Fruit fly (Drosophila melanogaster): ENCODE measurements around the gene CG3527.
A peak's percentile ranks its signal among the peaks of the same experiment; 100 is the strongest.

CG3527 gene

dm6 chrX:4540430-4540932 lies 11.3 kb upstream of the CG3527 start, which contains the start of the genes rb and CHOp24 (continued):
- TF ChIP-seq pum (GFP tag; optimal IDR thresholded peaks at IDR 0.05) (peak; percentile 32), Aef1 (GFP tag; IDR thresholded peaks at IDR 0.05) (no peak), fd102C (GFP tag; optimal IDR thresholded peaks at IDR 0.05) (no peak), Ets97D (GFP tag; optimal IDR thresholded peaks at IDR 0.05) (peak; percentile 41), CG13123 (GFP tag; optimal IDR thresholded peaks at IDR 0.05) (no peak), CG30403 (GFP tag; optimal IDR thresholded peaks at IDR 0.05) (peak; percentile 14), CG1529 (GFP tag; optimal IDR thresholded peaks at IDR 0.05) (no peak)

- TF ChIP-seq CG31365 (tag; optimal IDR thresholded peaks at IDR 0.05) (no peak), Trl (optimal IDR thresholded peaks at IDR 0.05) (no peak), Trl (GFP tag; optimal IDR thresholded peaks at IDR 0.05) (no peak), sens (GFP tag) (peak; percentile 70), ssp (GFP tag; IDR thresholded peaks at IDR 0.05) (peak; percentile 50; the same call in 1 of the 2 replicates), Med (GFP tag) (peak; percentile 34), gcm (GFP tag; optimal IDR thresholded peaks at IDR 0.05) (no peak), stwl (tag; optimal IDR thresholded peaks at IDR 0.05) (peak; percentile 65), CG10267 (tag; optimal IDR thresholded peaks at IDR 0.05) (peak; percentile 57)
These were observed 9.4 kb upstream of the CG3527 start, which contains the start of gene CG3568 for dm6 chrX:4542353-4542752. Gene CG3568 (plus strand): TSS chrX:4542630.

- TF ChIP-seq CG10979 (tag; optimal IDR thresholded peaks at IDR 0.05): no peak
- TF ChIP-seq tll (GFP tag; optimal IDR thresholded peaks at IDR 0.05): peak in 1 of 2 experiments; percentile 8
- TF ChIP-seq Myb (GFP tag; optimal IDR thresholded peaks at IDR 0.05): peak; percentile 58
- peak; percentile 9 for TF ChIP-seq CG10267 (tag; optimal IDR thresholded peaks at IDR 0.05)
- no peak for TF ChIP-seq slou (GFP tag; optimal IDR thresholded peaks at IDR 0.05)
- no peak for TF ChIP-seq CG10274 (GFP tag; optimal IDR thresholded peaks at IDR 0.05)
- TF ChIP-seq MBD-R2 (GFP tag; IDR thresholded peaks at IDR 0.05): peak; percentile 57
- TF ChIP-seq stwl (tag; optimal IDR thresholded peaks at IDR 0.05): peak; percentile 45
- peak; percentile 77 for TF ChIP-seq CG9797 (GFP tag; optimal IDR thresholded peaks at IDR 0.05)
- peak; percentile 32 for TF ChIP-seq CTCF (GFP tag; optimal IDR thresholded peaks at IDR 0.05)
- TF ChIP-seq MESR4 (GFP tag; optimal IDR thresholded peaks at IDR 0.05): peak; percentile 65
- TF ChIP-seq Pdp1 (GFP tag; optimal IDR thresholded peaks at IDR 0.05): peak in 1 of 2 experiments; percentile 53
- TF ChIP-seq trem (tag; optimal IDR thresholded peaks at IDR 0.05): peak; percentile 28
- no peak for TF ChIP-seq nmo (GFP tag; optimal IDR thresholded peaks at IDR 0.05)
- TF ChIP-seq Sry-δ (GFP tag; optimal IDR thresholded peaks at IDR 0.05): peak; percentile 8
- TF ChIP-seq rib (GFP tag; IDR thresholded peaks at IDR 0.05): no peak
- TF ChIP-seq Ssrp (tag; optimal IDR thresholded peaks at IDR 0.05): no peak
- TF ChIP-seq CG13287 (GFP tag; IDR thresholded peaks at IDR 0.05; ENCODE audit: partially characterized antibody): peak; percentile 14; the same call in 1 of the 2 replicates
- TF ChIP-seq pzg (GFP tag; optimal IDR thresholded peaks at IDR 0.05): peak; percentile 48
- no peak for TF ChIP-seq repo (GFP tag; optimal IDR thresholded peaks at IDR 0.05)
- TF ChIP-seq Sin3A (optimal IDR thresholded peaks at IDR 0.05): peak; percentile 52
- TF ChIP-seq CG7786 (GFP tag; optimal IDR thresholded peaks at IDR 0.05): no peak
- peak; percentile 52 for TF ChIP-seq CG4617 (GFP tag; optimal IDR thresholded peaks at IDR 0.05; ENCODE audit: borderline replicate concordance)
- peak; percentile 50 for TF ChIP-seq Dp (GFP tag; optimal IDR thresholded peaks at IDR 0.05)
- no peak for TF ChIP-seq CG3726 (GFP tag; IDR thresholded peaks at IDR 0.05)
- TF ChIP-seq gt (GFP tag; IDR thresholded peaks at IDR 0.05): no peak
- peak; percentile 66 for TF ChIP-seq E2f2 (GFP tag; IDR thresholded peaks at IDR 0.05)
- no peak for TF ChIP-seq GATAe (GFP tag; conservative IDR thresholded peaks at IDR 0.05)
- peak; percentile 9 for TF ChIP-seq CG14710 (tag; optimal IDR thresholded peaks at IDR 0.05)
- peak; percentile 21 for TF ChIP-seq BEAF-32 (GFP tag; optimal IDR thresholded peaks at IDR 0.05)
- no peak for TF ChIP-seq fru (optimal IDR thresholded peaks at IDR 0.05)
- TF ChIP-seq gfzf (GFP tag; optimal IDR thresholded peaks at IDR 0.05): peak; percentile 88
- no peak for TF ChIP-seq CG10147 (GFP tag; optimal IDR thresholded peaks at IDR 0.05)
- no peak for TF ChIP-seq btn (GFP tag; optimal IDR thresholded peaks at IDR 0.05)
These were observed 3.1 kb upstream of the CG3527 start, which contains the start of the genes Usf and CG15912 for dm6 chrX:4548611-4549120. Gene Usf (minus strand): TSS chrX:4548794. Gene CG15912 (plus strand): TSS chrX:4549070.
